Worm (Caenorhabditis elegans) whole organism, L2 larva: Measurements from ENCODE around the gene abhd-3.1.

Experiments
- C34F6.9 ChIP-seq: fragments of 150-350 bp; optimal IDR thresholded peaks from 2 replicates; lab custom pipeline; 2014; ENCODE audit warnings: missing biosample characterization, missing genetic modification characterization
- F13H6.1 ChIP-seq: sonication (generic microtip); optimal IDR thresholded peaks from 2 replicates; lab custom pipeline; 2016; ENCODE audit warnings: missing genetic modification characterization, missing compliant biosample characterization
- R02D3.7 ChIP-seq: fragments of 150-350 bp; optimal IDR thresholded peaks from 2 replicates; lab custom pipeline; 2014; ENCODE audit warnings: missing biosample characterization, missing genetic modification characterization
- Y55F3AM.14 ChIP-seq: fragments of 200-800 bp; sonication (Bioruptor generic); optimal IDR thresholded peaks from 2 replicates; lab custom pipeline; 2018; ENCODE audit warnings: mild to moderate bottlenecking, missing genetic modification characterization, missing compliant biosample characterization
- ZK546.5 ChIP-seq: sonication (generic microtip); optimal IDR thresholded peaks from 2 replicates; lab custom pipeline; 2017; ENCODE audit warnings: missing biosample characterization, missing genetic modification characterization
- aly-2 ChIP-seq: fragments of 150-350 bp; optimal IDR thresholded peaks from 2 replicates; lab custom pipeline; 2014; ENCODE audit warnings: missing biosample characterization, missing genetic modification characterization
- ama-1 ChIP-seq: fragments of 150-350 bp; optimal IDR thresholded peaks from 2 replicates; lab custom pipeline; 2018; ENCODE audit warnings: inconsistent platforms
- blmp-1 ChIP-seq: sonication (generic microtip); optimal IDR thresholded peaks from 2 replicates; lab custom pipeline; 2017; ENCODE audit warnings: missing genetic modification characterization, mild to moderate bottlenecking, missing compliant biosample characterization, antibody characterized with exemption, moderate library complexity; ENCODE audit not compliant: insufficient read depth
- ceh-16 ChIP-seq: fragments of 150-350 bp; optimal IDR thresholded peaks from 2 replicates; lab custom pipeline; 2014; ENCODE audit warnings: missing biosample characterization, missing genetic modification characterization
- ceh-82 ChIP-seq: fragments of 150-350 bp; optimal IDR thresholded peaks from 2 replicates; lab custom pipeline; 2014; ENCODE audit warnings: missing biosample characterization, missing genetic modification characterization
- crh-2 ChIP-seq: sonication (generic microtip); optimal IDR thresholded peaks from 2 replicates; lab custom pipeline; 2017; ENCODE audit warnings: missing biosample characterization, missing genetic modification characterization
- dmd-4 ChIP-seq: sonication (generic microtip); optimal IDR thresholded peaks from 2 replicates; lab custom pipeline; 2017; ENCODE audit warnings: missing biosample characterization, missing genetic modification characterization
- egl-27 ChIP-seq: sonication (generic microtip); optimal IDR thresholded peaks from 3 replicates; lab custom pipeline; 2017; ENCODE audit warnings: missing biosample characterization, missing genetic modification reagents, missing genetic modification characterization
- elt-1 ChIP-seq: fragments of 150-350 bp; optimal IDR thresholded peaks from 2 replicates; lab custom pipeline; 2014; ENCODE audit warnings: missing biosample characterization, missing genetic modification characterization
- elt-3 ChIP-seq: sonication (generic microtip); optimal IDR thresholded peaks from 2 replicates; lab custom pipeline; 2017; ENCODE audit warnings: missing biosample characterization, missing genetic modification characterization
- fos-1 ChIP-seq: fragments of 150-350 bp; optimal IDR thresholded peaks from 2 replicates; lab custom pipeline; 2014; ENCODE audit warnings: missing biosample characterization, missing genetic modification characterization
- gmeb-1 ChIP-seq: fragments of 150-350 bp; optimal IDR thresholded peaks from 2 replicates; lab custom pipeline; 2014; ENCODE audit warnings: missing biosample characterization, missing genetic modification characterization
- lin-13 ChIP-seq: fragments of 150-350 bp; optimal IDR thresholded peaks from 2 replicates; lab custom pipeline; 2014; ENCODE audit warnings: missing biosample characterization, missing genetic modification reagents, missing genetic modification characterization
- lsy-2 ChIP-seq, 2 experiments: fragments of 150-350 bp in 1 of 2; sonication (generic microtip) in 1 of 2; optimal IDR thresholded peaks; 2 replicates each; lab custom pipeline; 2014 to 2017; ENCODE audit warnings: missing biosample characterization in 2 of 2, missing genetic modification characterization in 2 of 2
- mab-5 ChIP-seq: fragments of 150-350 bp; optimal IDR thresholded peaks from 2 replicates; lab custom pipeline; 2014; ENCODE audit warnings: missing biosample characterization, missing genetic modification characterization
- mbf-1 ChIP-seq: sonication (generic microtip); optimal IDR thresholded peaks from 2 replicates; lab custom pipeline; 2017; ENCODE audit warnings: missing biosample characterization, missing genetic modification characterization
- mdl-1 ChIP-seq, 2 experiments: fragments of 150-350 bp in 1 of 2; sonication (generic microtip) in 1 of 2; optimal IDR thresholded peaks; 2 replicates each; lab custom pipeline; 2017; ENCODE audit warnings: missing biosample characterization in 2 of 2, missing genetic modification characterization in 2 of 2
- nhr-10 ChIP-seq: sonication (generic microtip); optimal IDR thresholded peaks from 2 replicates; lab custom pipeline; 2017; ENCODE audit warnings: missing biosample characterization, missing genetic modification characterization
- nhr-11 ChIP-seq: fragments of 150-350 bp; optimal IDR thresholded peaks from 2 replicates; lab custom pipeline; 2014; ENCODE audit warnings: missing biosample characterization, missing genetic modification characterization
- nhr-12 ChIP-seq: fragments of 150-350 bp; optimal IDR thresholded peaks from 2 replicates; lab custom pipeline; 2014; ENCODE audit warnings: missing biosample characterization, missing genetic modification characterization
- nhr-129 ChIP-seq: fragments of 150-350 bp; optimal IDR thresholded peaks from 2 replicates; lab custom pipeline; 2014; ENCODE audit warnings: missing biosample characterization, missing genetic modification characterization
- nhr-23 ChIP-seq: fragments of 150-350 bp; optimal IDR thresholded peaks from 2 replicates; lab custom pipeline; 2014; ENCODE audit warnings: missing biosample characterization, missing genetic modification reagents, missing genetic modification characterization
- nhr-237 ChIP-seq: fragments of 150-350 bp; optimal IDR thresholded peaks from 2 replicates; lab custom pipeline; 2014; ENCODE audit warnings: missing biosample characterization, missing genetic modification characterization
- nhr-6 ChIP-seq: fragments of 150-350 bp; optimal IDR thresholded peaks from 2 replicates; lab custom pipeline; 2014; ENCODE audit warnings: missing biosample characterization, missing genetic modification characterization
- nhr-77 ChIP-seq: fragments of 150-350 bp; optimal IDR thresholded peaks from 2 replicates; lab custom pipeline; 2014; ENCODE audit warnings: missing biosample characterization, missing genetic modification characterization
- skn-1 ChIP-seq: sonication (generic microtip); optimal IDR thresholded peaks from 2 replicates; lab custom pipeline; 2017; ENCODE audit warnings: missing biosample characterization, missing genetic modification characterization
- sma-9 ChIP-seq, 2 experiments: fragments of 150-350 bp in 1 of 2; sonication (generic microtip) in 1 of 2; optimal IDR thresholded peaks; 2 replicates each; lab custom pipeline; 2014 to 2016; ENCODE audit warnings: missing genetic modification characterization in 2 of 2, mild to moderate bottlenecking in 1 of 2, missing biosample characterization in 1 of 2, missing compliant biosample characterization in 1 of 2, missing genetic modification reagents in 1 of 2, moderate library complexity in 1 of 2
- snpc-4 ChIP-seq: fragments of 150-350 bp; optimal IDR thresholded peaks from 2 replicates; lab custom pipeline; 2014; ENCODE audit warnings: missing biosample characterization, missing genetic modification characterization
- unc-39 ChIP-seq: fragments of 150-350 bp; optimal IDR thresholded peaks from 2 replicates; lab custom pipeline; 2014; ENCODE audit warnings: missing biosample characterization, missing genetic modification characterization
- unc-55 ChIP-seq: fragments of 150-350 bp; sonication (generic microtip); optimal IDR thresholded peaks from 3 replicates; lab custom pipeline; 2014; ENCODE audit warnings: missing biosample characterization, missing genetic modification reagents, missing genetic modification characterization
- unc-62 ChIP-seq: fragments of 150-350 bp; optimal IDR thresholded peaks from 2 replicates; lab custom pipeline; 2014; ENCODE audit warnings: missing biosample characterization, missing genetic modification reagents, missing genetic modification characterization
- zag-1 ChIP-seq: fragments of 150-350 bp; optimal IDR thresholded peaks from 2 replicates; lab custom pipeline; 2014; ENCODE audit warnings: missing biosample characterization, missing genetic modification characterization
- ztf-4 ChIP-seq: fragments of 150-350 bp; optimal IDR thresholded peaks from 2 replicates; lab custom pipeline; 2014; ENCODE audit warnings: missing biosample characterization, missing genetic modification characterization

Gene abhd-3.1

DNA sequence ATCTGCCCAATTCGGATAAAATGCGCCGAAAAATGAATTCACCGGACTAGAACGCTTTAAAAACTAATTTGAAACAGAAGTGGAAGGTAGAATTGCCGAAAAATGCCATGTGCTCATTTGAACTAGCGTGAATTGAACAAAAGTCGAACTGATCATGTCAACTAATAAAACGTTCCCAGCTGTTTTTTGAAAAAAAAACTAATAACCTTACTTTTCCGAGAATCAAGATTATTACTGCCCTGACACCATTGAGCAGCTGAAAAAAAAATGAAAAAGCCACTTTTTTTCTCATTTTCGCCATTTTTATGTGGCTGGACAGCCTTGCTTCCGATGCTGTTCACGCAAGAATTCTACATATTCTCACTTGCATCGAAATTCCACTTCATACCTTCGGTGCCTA lies 17.7 kb downstream of the abhd-3.1 start, which contains the start of gene srh-173:
Gene srh-173 (plus strand): TSS at position 301 of the 400 bp plus-strand sequence.
- no peak for TF ChIP-seq mab-5 (tag; lab: Kevin White, UChicago)
- no peak for TF ChIP-seq elt-3
- no peak for TF ChIP-seq unc-55 (GFP tag; lab: Kevin White, UChicago)
- no peak for TF ChIP-seq zag-1 (tag; lab: Kevin White, UChicago)
- TF ChIP-seq F13H6.1 (tag; lab: Kevin White, UChicago), result no peak
- no peak for TF ChIP-seq ceh-82 (tag; lab: Kevin White, UChicago)
- TF ChIP-seq dmd-4 (tag; lab: Kevin White, UChicago), result no peak
- no peak for TF ChIP-seq ztf-4 (tag; lab: Kevin White, UChicago)

DNA sequence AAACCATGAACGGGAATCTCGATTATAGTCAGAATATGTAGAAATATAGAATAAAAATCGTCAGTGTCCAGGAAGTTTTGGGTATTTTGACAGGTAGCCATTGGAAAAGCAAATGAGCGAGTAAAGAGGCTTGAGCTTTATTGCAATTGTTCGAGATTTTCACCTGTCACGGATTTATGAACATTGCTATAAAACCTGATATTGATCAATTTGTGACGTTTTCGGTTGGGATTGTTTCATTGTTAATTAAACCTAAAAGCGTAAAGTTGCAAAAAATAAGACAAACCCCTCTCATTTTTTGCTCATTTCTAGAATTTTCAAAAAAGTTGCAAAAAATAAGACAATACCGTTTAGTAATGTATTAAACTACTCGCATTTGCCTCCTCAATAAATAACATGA lies 22.9 kb downstream of the abhd-3.1 start, which contains the start of gene srh-183:
Gene srh-183 (minus strand): TSS at position 101 of the 400 bp plus-strand sequence.
- TF ChIP-seq gmeb-1 (tag; lab: Kevin White, UChicago) (no peak), unc-62 (GFP tag; lab: Kevin White, UChicago) (no peak), lin-13 (GFP tag; lab: Kevin White, UChicago) (no peak), nhr-12 (tag; lab: Kevin White, UChicago) (no peak), unc-39 (no peak), nhr-10 (tag; lab: Kevin White, UChicago) (no peak)

DNA sequence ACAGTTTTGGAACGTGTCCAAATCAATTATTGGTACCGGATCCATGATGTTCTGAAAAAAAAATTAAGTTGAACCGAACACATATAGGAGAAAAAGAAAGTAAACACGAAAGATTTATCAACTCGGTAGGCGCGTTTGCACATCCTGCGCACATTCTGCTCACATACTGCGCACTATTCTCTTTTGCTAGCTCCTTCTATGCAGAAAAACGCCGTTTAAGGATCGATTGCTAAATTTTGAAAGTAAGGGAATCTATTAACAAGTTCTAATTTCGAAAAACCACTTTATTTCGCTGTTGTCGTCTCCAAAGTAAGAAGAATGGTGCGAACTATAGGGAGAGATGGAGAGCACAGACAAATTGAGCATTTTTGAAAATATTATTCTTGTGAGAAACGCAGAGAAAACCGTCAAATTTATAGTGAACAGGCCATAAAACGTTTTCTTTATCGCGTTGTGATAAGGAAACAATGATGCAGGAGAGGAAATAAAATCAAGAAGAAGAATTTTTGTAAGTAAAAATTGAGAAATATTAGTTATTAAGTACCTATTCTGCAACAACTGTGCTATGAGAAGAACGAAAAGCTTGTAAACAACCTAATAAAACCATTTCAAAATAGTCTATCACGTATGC lies 26.7 kb downstream of the abhd-3.1 start, which contains the start of gene Y60A3A.24:
Gene Y60A3A.24 (minus strand): TSS at position 51 of the 631 bp plus-strand sequence.
- no peak for TF ChIP-seq lsy-2 (tag; optimal IDR thresholded peaks at IDR 0.05; lab: Kevin White, UChicago)
- TF ChIP-seq C34F6.9 (tag; lab: Kevin White, UChicago), result no peak
- TF ChIP-seq snpc-4 (tag; lab: Kevin White, UChicago), result no peak
- TF ChIP-seq fos-1 (tag; lab: Kevin White, UChicago), result peak; percentile 80
- TF ChIP-seq egl-27 (tag; lab: Kevin White, UChicago), result no peak
- peak; percentile 24 for TF ChIP-seq crh-2 (tag; lab: Kevin White, UChicago)
- no peak for TF ChIP-seq sma-9 (GFP tag; optimal IDR thresholded peaks at IDR 0.05; lab: Kevin White, UChicago)
- TF ChIP-seq sma-9 (tag; optimal IDR thresholded peaks at IDR 0.05; lab: Kevin White, UChicago), result no peak
- TF ChIP-seq nhr-77 (tag; lab: Kevin White, UChicago), result no peak
- TF ChIP-seq R02D3.7 (tag; lab: Kevin White, UChicago), result no peak
- TF ChIP-seq nhr-6 (tag; lab: Kevin White, UChicago), result no peak
- TF ChIP-seq nhr-11, result no peak
- TF ChIP-seq mdl-1 (tag; optimal IDR thresholded peaks at IDR 0.05; lab: Kevin White, UChicago), result no peak
- no peak for TF ChIP-seq skn-1 (tag; lab: Kevin White, UChicago)
- no peak for TF ChIP-seq blmp-1
- TF ChIP-seq F13H6.1 (tag; lab: Kevin White, UChicago), result no peak
- TF ChIP-seq unc-55 (GFP tag; lab: Kevin White, UChicago), result no peak
- TF ChIP-seq nhr-237 (tag; lab: Kevin White, UChicago), result no peak
- TF ChIP-seq ZK546.5 (tag; lab: Kevin White, UChicago), result no peak
- no peak for TF ChIP-seq unc-62 (GFP tag; lab: Kevin White, UChicago)
- TF ChIP-seq aly-2 (tag; lab: Kevin White, UChicago), result no peak
- no peak for TF ChIP-seq elt-1
- TF ChIP-seq gmeb-1 (tag; lab: Kevin White, UChicago), result peak; percentile 25

DNA sequence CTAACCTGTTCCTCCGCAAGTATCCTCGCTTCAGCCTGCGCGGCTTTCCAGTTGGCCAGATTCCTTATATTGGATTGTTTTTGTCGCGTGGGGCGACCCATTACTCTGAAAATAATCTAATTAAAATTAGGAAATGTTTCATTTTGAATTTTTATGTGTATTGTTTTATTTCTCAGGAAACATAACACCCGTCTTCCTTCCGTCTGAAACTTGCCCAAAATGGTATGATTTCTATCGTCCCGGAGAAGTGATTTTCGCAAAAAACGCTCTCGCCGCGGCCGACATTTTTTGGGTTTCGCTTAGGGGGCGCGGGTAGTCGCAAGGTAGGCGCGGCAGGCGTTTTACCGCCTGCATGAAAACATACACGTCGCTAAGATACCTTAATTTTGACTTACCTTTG lies 30.9 kb downstream of the abhd-3.1 start, which contains the start of gene clec-260:
Gene clec-260 (minus strand): TSS at position 101 of the 400 bp plus-strand sequence.
- TF ChIP-seq nhr-12 (tag; lab: Kevin White, UChicago) (no peak), ceh-16 (no peak), nhr-129 (tag; lab: Kevin White, UChicago) (no peak), unc-39 (no peak), nhr-6 (tag; lab: Kevin White, UChicago) (no peak), fos-1 (tag; lab: Kevin White, UChicago) (no peak), unc-55 (GFP tag; lab: Kevin White, UChicago) (no peak), lsy-2 (tag; optimal IDR thresholded peaks at IDR 0.05; lab: Kevin White, UChicago) (no peak), nhr-23 (tag; lab: Kevin White, UChicago) (no peak), snpc-4 (tag; lab: Kevin White, UChicago) (no peak), Y55F3AM.14 (GFP tag; lab: Kevin White, UChicago) (no peak), mbf-1 (tag; lab: Kevin White, UChicago) (no peak), skn-1 (tag; lab: Kevin White, UChicago) (no peak), egl-27 (tag; lab: Kevin White, UChicago) (no peak), ama-1 (lab: Kevin White, UChicago) (no peak), blmp-1 (no peak), lin-13 (GFP tag; lab: Kevin White, UChicago) (no peak)
- TF ChIP-seq, all 48 proteins: peak for 0
